Worm (Caenorhabditis elegans): ENCODE data around the gene srh-185.

- TF ChIP-seq unc-62 (GFP tag; optimal IDR thresholded peaks at IDR 0.05) (no peak), fos-1 (tag; optimal IDR thresholded peaks at IDR 0.05) (no peak), ama-1 (optimal IDR thresholded peaks at IDR 0.05) (no peak)
Observed at ce11 chrV:3046364-3046763, 19.7 kb upstream of the srh-185 start.
